Worm (Caenorhabditis elegans) whole organism, L4 larva: ENCODE measurements around the gene F22E5.11.
"Not testable (repeated sequence)": the region's sequence is repeated elsewhere in the genome, so short reads cannot be mapped to it uniquely, and the experiment has no call there.

Experiments
- Y5F2A.4 ChIP-seq: fragments of 200-800 bp; sonication (Bioruptor generic); optimal IDR thresholded peaks from 2 replicates; lab custom pipeline; 2018; ENCODE audit warnings: mild to moderate bottlenecking, missing genetic modification characterization, missing compliant biosample characterization
- ZK337.2 ChIP-seq: fragments of 200-800 bp; sonication (Bioruptor generic); IDR thresholded peaks from 2 replicates; pipeline ENCODE4 v1.3.6; 2022; ENCODE audit warnings: missing genetic modification reagents, missing genetic modification characterization, missing compliant biosample characterization
- aha-1 ChIP-seq: fragments of 150-350 bp; peaks from one replicate; lab custom pipeline; 2014; ENCODE audit warnings: missing biosample characterization, missing genetic modification characterization
- aly-2 ChIP-seq: sonication (generic microtip); optimal IDR thresholded peaks from 2 replicates; lab custom pipeline; 2018; ENCODE audit warnings: missing biosample characterization, missing genetic modification characterization
- attf-4 ChIP-seq: sonication (generic microtip); optimal IDR thresholded peaks from 3 replicates; lab custom pipeline; 2017; ENCODE audit warnings: missing biosample characterization, missing genetic modification characterization
- ceh-28 ChIP-seq: fragments of 150-350 bp; optimal IDR thresholded peaks from 2 replicates; lab custom pipeline; 2014; ENCODE audit warnings: missing biosample characterization, missing genetic modification reagents, missing genetic modification characterization
- daf-19 ChIP-seq: fragments of 200-800 bp; sonication (Bioruptor generic); conservative IDR thresholded peaks from 2 replicates; pipeline ENCODE4 v1.3.6; 2022; ENCODE audit warnings: missing genetic modification characterization, missing compliant biosample characterization
- dpl-1 ChIP-seq: fragments of 150-350 bp; optimal IDR thresholded peaks from 2 replicates; lab custom pipeline; 2014; ENCODE audit warnings: missing biosample characterization, missing genetic modification reagents, missing genetic modification characterization
- egl-43 ChIP-seq: fragments of 200-800 bp; sonication (Bioruptor generic); IDR thresholded peaks from 2 replicates; pipeline ENCODE4 v1.3.6; 2022; ENCODE audit warnings: missing genetic modification reagents, missing genetic modification characterization, missing compliant biosample characterization
- fkh-10 ChIP-seq: fragments of 150-350 bp; optimal IDR thresholded peaks from 2 replicates; lab custom pipeline; 2014; ENCODE audit warnings: missing biosample characterization, missing genetic modification reagents, missing genetic modification characterization
- lin-1 ChIP-seq: fragments of 200-800 bp; sonication (Bioruptor generic); IDR thresholded peaks from 2 replicates; pipeline ENCODE4 v1.3.6; 2022; ENCODE audit warnings: missing genetic modification reagents, missing genetic modification characterization, missing compliant biosample characterization
- lin-13 ChIP-seq: fragments of 150-350 bp; optimal IDR thresholded peaks from 2 replicates; lab custom pipeline; 2014; ENCODE audit warnings: missing biosample characterization, missing genetic modification reagents, missing genetic modification characterization
- lin-39 ChIP-seq: fragments of 150-350 bp; optimal IDR thresholded peaks from 2 replicates; lab custom pipeline; 2014; ENCODE audit warnings: missing biosample characterization, missing genetic modification reagents, missing genetic modification characterization
- madf-5 ChIP-seq, 2 experiments: fragments of 200-800 bp; sonication (Bioruptor generic); IDR thresholded peaks; 2 replicates each; pipeline ENCODE4 v1.3.6; 2022; ENCODE audit warnings: missing compliant biosample characterization in 2 of 2, missing genetic modification characterization in 2 of 2
- nhr-102 ChIP-seq: sonication (generic microtip); optimal IDR thresholded peaks from 2 replicates; lab custom pipeline; 2016; ENCODE audit warnings: mild to moderate bottlenecking, missing genetic modification characterization, moderate library complexity, missing compliant biosample characterization
- nhr-77 ChIP-seq: fragments of 150-350 bp; optimal IDR thresholded peaks from 2 replicates; lab custom pipeline; 2014; ENCODE audit warnings: missing biosample characterization, missing genetic modification characterization
- sdz-12 ChIP-seq: fragments of 200-800 bp; sonication (Bioruptor generic); optimal IDR thresholded peaks from 2 replicates; lab custom pipeline; 2018; ENCODE audit warnings: mild to moderate bottlenecking, missing genetic modification characterization, missing compliant biosample characterization
- set-16 ChIP-seq: fragments of 200-800 bp; sonication (Bioruptor generic); IDR thresholded peaks from 2 replicates; pipeline ENCODE4 v1.3.6; 2022; ENCODE audit warnings: missing genetic modification reagents, missing genetic modification characterization, missing compliant biosample characterization
- spr-3 ChIP-seq: fragments of 200-800 bp; sonication (Bioruptor generic); optimal IDR thresholded peaks from 2 replicates; lab custom pipeline; 2018; ENCODE audit warnings: mild to moderate bottlenecking, missing genetic modification characterization, missing compliant biosample characterization
- tag-97 ChIP-seq: fragments of 200-800 bp; sonication (Bioruptor generic); IDR thresholded peaks from 2 replicates; pipeline ENCODE4 v1.3.6; 2022; ENCODE audit warnings: missing genetic modification characterization, missing compliant biosample characterization
- tra-1 ChIP-seq: fragments of 200-800 bp; sonication (Bioruptor generic); IDR thresholded peaks from 2 replicates; pipeline ENCODE4 v1.3.6; 2022; ENCODE audit warnings: missing genetic modification reagents, missing genetic modification characterization, missing compliant biosample characterization
- unc-39 ChIP-seq: sonication (generic microtip); optimal IDR thresholded peaks from 2 replicates; lab custom pipeline; 2017; ENCODE audit warnings: missing biosample characterization, missing genetic modification characterization
- unc-62 ChIP-seq, 3 experiments: fragments of 150-350 bp in 1 of 3; sonication (generic microtip); optimal IDR thresholded peaks in 2 of 3; peaks in 1 of 3; 1 replicate in 1 of 3; 2 replicates in 2 of 3; lab custom pipeline; 2014 to 2017; ENCODE audit warnings: missing biosample characterization in 3 of 3, missing genetic modification characterization in 3 of 3, missing genetic modification reagents in 3 of 3, missing genotype in 1 of 3
- vab-7 ChIP-seq: fragments of 200-800 bp; sonication (Bioruptor generic); IDR thresholded peaks from 2 replicates; pipeline ENCODE4 v1.3.6; 2022; ENCODE audit warnings: missing genetic modification reagents, missing genetic modification characterization, missing compliant biosample characterization
- zag-1 ChIP-seq: fragments of 150-350 bp; optimal IDR thresholded peaks from 2 replicates; lab custom pipeline; 2014; ENCODE audit warnings: missing biosample characterization, missing genetic modification characterization
- zip-2 ChIP-seq: fragments of 150-350 bp; optimal IDR thresholded peaks from 2 replicates; lab custom pipeline; 2014; ENCODE audit warnings: missing biosample characterization, missing genetic modification characterization
- ztf-11 ChIP-seq: fragments of 150-350 bp; optimal IDR thresholded peaks from 2 replicates; lab custom pipeline; 2014; ENCODE audit warnings: missing biosample characterization, missing genetic modification characterization

Gene F22E5.11

DNA sequence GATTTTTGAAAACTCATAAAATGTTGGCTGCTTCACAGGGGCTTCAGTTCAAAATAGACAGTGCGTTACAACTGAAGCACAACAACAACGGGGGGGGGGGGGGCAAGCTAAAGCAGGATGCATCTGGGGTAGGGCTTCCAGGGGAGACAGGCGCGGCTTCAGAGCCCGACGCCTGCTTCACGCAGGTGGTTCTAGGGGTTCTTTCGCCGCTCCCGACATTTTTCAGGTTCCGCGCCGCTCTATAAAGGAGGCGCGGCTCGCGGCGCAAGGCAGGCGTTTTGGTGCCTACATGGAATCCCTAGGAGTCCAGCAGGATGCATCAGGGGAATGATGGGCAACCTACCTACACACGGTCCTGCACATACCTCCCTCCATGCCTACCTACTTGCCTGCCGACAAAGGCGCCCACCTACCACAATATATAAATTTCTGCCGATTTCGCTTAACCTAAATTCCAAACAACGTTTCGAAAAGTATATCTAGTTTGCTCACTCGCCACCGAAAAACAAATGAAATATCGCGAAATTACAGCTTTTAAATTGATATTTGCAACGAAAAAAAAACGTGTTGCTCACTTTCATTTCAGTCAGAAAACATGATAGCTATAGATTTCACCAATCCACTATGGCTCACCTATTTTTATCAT is 17.1 kb downstream of the F22E5.11 start, which contains the start of gene sri-71:
Gene sri-71 (plus strand): TSS at position 596 of the 646 bp plus-strand sequence.
- TF ChIP-seq egl-43, result peak; percentile 65; the same call in 1 of the 2 replicates
- TF ChIP-seq aha-1 (tag; lab: Kevin White, UChicago), result peak; percentile 10
- TF ChIP-seq tag-97 (GFP tag; lab: Robert Waterston, UW), result no peak
- TF ChIP-seq set-16, result peak; percentile 93
- no peak for TF ChIP-seq aly-2
- TF ChIP-seq lin-39, result no peak
- no peak for TF ChIP-seq fkh-10
- no peak for TF ChIP-seq ztf-11 (tag; lab: Kevin White, UChicago)

DNA sequence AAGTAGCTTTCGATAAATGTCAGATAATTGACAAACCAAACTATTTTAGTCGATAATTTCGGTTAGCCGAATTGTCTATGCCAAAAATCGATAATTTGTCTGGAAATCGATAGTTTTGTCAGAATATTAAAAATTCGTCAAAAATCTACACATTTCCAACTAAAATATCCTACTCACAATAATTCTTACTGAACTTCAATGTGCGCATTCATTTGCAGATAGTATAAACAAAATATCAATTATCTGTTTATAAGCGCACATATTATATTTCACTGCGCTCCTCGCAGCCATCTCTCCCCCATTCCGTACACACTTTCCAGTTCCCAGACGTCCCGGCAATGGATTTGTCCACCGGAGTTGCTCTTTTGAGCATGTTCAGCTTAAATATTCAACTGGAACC is 19.6 kb downstream of the F22E5.11 start, which contains the start of gene lgc-28:
Gene lgc-28 (plus strand): TSS at position 301 of the 400 bp plus-strand sequence.
- TF ChIP-seq daf-19 (GFP tag; lab: Robert Waterston, UW) (no peak), ZK337.2 (GFP tag; lab: Robert Waterston, UW) (no peak), zag-1 (no peak), Y5F2A.4 (GFP tag; lab: Kevin White, UChicago) (no peak), ceh-28 (tag; lab: Kevin White, UChicago) (no peak), attf-4 (tag; lab: Kevin White, UChicago) (no peak), nhr-102 (tag; lab: Kevin White, UChicago) (no peak), nhr-77 (tag; lab: Kevin White, UChicago) (no peak), madf-5 (GFP tag; IDR thresholded peaks at IDR 0.05; lab: Robert Waterston, UW) (no peak), vab-7 (GFP tag; lab: Robert Waterston, UW) (no peak), lin-1 (GFP tag; lab: Robert Waterston, UW) (no peak)

DNA sequence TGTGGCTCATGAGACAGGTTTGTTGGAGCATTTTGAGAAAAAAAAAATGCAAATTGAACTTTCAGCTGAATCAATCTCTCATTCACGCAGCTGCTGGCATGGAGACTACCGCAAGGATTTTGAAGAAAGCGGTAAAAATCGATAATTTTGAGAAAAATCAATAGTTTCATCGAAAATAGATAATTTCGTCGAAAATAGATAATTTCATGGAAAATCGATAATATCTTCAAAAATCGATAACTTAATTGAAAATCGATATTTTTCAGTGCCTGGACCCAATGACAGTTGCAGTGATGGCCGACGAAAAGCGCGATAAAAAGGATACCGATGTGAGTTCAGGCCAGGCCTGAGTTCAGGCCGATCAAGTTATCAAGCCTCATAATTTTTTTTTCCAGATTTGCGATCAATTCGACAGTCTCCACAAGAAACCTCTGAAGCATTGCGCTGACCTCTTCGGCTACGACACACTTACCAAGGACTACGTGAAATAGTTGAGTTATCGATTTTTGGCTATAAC is 21.4 kb downstream of the F22E5.11 start, which contains the start of gene D2062.4:
Gene D2062.4 (plus strand): TSS at position 467 of the 517 bp plus-strand sequence.
- peak; percentile 61 for TF ChIP-seq ceh-28 (tag; lab: Kevin White, UChicago)

DNA sequence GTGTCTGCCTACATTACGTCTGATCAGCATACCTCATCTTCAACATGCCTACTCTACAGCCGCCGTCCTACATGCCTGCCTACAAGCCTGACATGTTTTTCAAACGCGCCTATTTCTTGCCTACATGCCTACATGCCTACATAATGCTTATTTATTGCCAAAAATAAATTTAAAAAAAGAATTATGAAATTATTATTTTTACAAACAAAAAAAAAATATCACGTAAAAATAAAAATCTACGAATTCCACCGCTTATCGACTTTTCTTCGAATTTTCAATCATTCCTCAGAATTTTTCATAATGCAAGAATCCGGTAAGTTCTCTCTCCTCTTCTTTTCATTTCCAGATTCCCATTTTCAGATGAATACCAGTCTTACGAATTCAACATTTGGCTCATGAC is 21.9 kb downstream of the F22E5.11 start, which contains the start of gene D2062.5:
Gene D2062.5 (plus strand): TSS at position 301 of the 400 bp plus-strand sequence.
- no peak for TF ChIP-seq sdz-12 (GFP tag; lab: Kevin White, UChicago)
- TF ChIP-seq lin-39, result no peak
- TF ChIP-seq zip-2 (tag; lab: Kevin White, UChicago), result no peak
- TF ChIP-seq spr-3 (GFP tag; lab: Kevin White, UChicago), result no peak

DNA sequence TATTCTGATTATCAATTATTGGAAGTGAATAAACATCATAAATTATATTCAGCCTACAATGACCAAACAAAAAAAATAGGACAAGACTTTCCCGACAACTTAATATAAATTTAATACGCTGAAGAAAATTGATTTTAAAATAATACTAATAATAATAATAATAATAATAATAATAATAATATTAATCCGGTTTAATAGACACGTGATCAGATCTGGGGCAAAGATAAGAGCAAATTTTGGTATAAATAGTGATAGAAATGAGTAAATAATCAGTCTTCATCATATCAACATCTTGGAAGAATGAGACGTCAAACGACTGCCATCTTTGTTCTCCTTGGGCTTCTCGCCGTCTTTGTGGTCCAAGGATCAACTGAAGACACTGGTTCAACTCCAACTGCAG is 25.2 kb downstream of the F22E5.11 start, which contains the start of gene msrp-6:
Gene msrp-6 (plus strand): TSS at position 301 of the 400 bp plus-strand sequence.
- TF ChIP-seq aha-1 (tag; lab: Kevin White, UChicago) (peak; percentile 25), unc-62 (GFP tag; optimal IDR thresholded peaks at IDR 0.05 in 1 of 2; lab: Kevin White, UChicago) (peak in 1 of 2 experiments; percentile 28)
- TF ChIP-seq unc-62 (tag; optimal IDR thresholded peaks at IDR 0.05; lab: Kevin White, UChicago), result not testable (repeated sequence)

DNA sequence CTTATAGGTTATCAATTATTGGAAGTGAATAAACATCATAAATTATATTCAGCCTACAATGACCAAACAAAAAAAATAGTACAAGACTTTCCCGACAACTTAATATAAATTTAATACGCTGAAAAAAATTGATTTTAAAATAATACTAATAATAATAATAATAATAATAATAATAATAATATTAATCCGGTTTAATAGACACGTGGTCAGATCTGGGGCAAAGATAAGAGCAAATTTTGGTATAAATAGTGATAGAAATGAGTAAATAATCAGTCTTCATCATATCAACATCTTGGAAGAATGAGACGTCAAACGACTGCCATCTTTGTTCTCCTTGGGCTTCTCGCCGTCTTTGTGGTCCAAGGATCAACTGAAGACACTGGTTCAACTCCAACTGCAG is 27.8 kb downstream of the F22E5.11 start, which contains the start of gene msrp-5:
Gene msrp-5 (plus strand): TSS at position 301 of the 400 bp plus-strand sequence.
- TF ChIP-seq lin-13 (GFP tag; lab: Kevin White, UChicago); tag-97 (GFP tag; lab: Robert Waterston, UW); unc-39 (tag; lab: Kevin White, UChicago): not testable (repeated sequence)

DNA sequence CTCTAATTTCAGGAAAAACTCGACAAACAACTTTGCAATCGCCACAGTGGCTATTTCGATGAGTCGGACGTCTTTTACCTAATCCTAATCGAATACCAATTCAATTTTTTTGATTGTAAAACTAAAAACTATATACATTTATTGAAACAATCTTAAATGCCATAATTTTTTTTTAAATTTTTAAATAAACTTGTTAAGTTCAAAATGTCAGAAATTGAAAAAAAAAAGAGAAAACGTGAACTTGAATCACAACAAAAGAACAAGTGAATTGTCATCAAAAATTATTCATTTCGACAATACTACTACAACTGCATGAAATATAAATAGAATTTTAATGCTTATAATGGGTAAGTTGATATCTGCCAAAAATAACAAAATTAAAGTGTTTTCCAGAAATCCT is 32.1 kb downstream of the F22E5.11 start, which contains the start of gene D2062.13:
Gene D2062.13 (plus strand): TSS at position 301 of the 400 bp plus-strand sequence.
- TF ChIP-seq dpl-1 (GFP tag; lab: Kevin White, UChicago); ZK337.2 (GFP tag; lab: Robert Waterston, UW); tra-1 (GFP tag; lab: Robert Waterston, UW): not testable (repeated sequence)
